Worm (Caenorhabditis elegans) whole organism, L1 larva: Measurements from ENCODE around the gene T28H10.2.

Experiments used
- C04F5.9 ChIP-seq: sonication (generic microtip); optimal IDR thresholded peaks from 2 replicates; lab custom pipeline; 2016; ENCODE audit warnings: missing genetic modification characterization, missing compliant biosample characterization
- C16A3.4 ChIP-seq: fragments of 150-350 bp; optimal IDR thresholded peaks from 2 replicates; lab custom pipeline; 2014; ENCODE audit warnings: missing biosample characterization, missing genetic modification characterization
- F16B12.6 ChIP-seq: fragments of 150-350 bp; optimal IDR thresholded peaks from 2 replicates; lab custom pipeline; 2014; ENCODE audit warnings: missing biosample characterization, missing genetic modification characterization
- Y116A8C.19 ChIP-seq: sonication (generic microtip); optimal IDR thresholded peaks from 2 replicates; lab custom pipeline; 2016; ENCODE audit warnings: missing compliant biosample characterization, missing genetic modification characterization, borderline replicate concordance
- alr-1 ChIP-seq: fragments of 200-800 bp; sonication (Bioruptor generic); optimal IDR thresholded peaks from 2 replicates; lab custom pipeline; 2018; ENCODE audit warnings: borderline replicate concordance, mild to moderate bottlenecking, missing genetic modification characterization, missing compliant biosample characterization
- aly-2 ChIP-seq: fragments of 150-350 bp; optimal IDR thresholded peaks from 2 replicates; lab custom pipeline; 2014; ENCODE audit warnings: missing biosample characterization, missing genetic modification characterization
- blmp-1 ChIP-seq: fragments of 150-350 bp; optimal IDR thresholded peaks from 2 replicates; lab custom pipeline; 2014; ENCODE audit warnings: missing biosample characterization, missing genetic modification characterization
- ceh-8 ChIP-seq: fragments of 200-800 bp; sonication (Bioruptor generic); optimal IDR thresholded peaks from 2 replicates; lab custom pipeline; 2018; ENCODE audit warnings: mild to moderate bottlenecking, missing genetic modification characterization, moderate library complexity, missing compliant biosample characterization
- ceh-82 ChIP-seq, 3 experiments: fragments of 150-350 bp in 1 of 3; sonication (generic microtip) in 2 of 3; optimal IDR thresholded peaks; 2 replicates each; lab custom pipeline; 2014 to 2017; ENCODE audit warnings: missing biosample characterization in 3 of 3, missing genetic modification characterization in 3 of 3
- efl-1 ChIP-seq, 4 experiments: fragments of 150-350 bp; optimal IDR thresholded peaks in 3 of 4; peaks in 1 of 4; 1 replicate in 1 of 4; 2 replicates in 3 of 4; lab custom pipeline; 2014; ENCODE audit warnings: missing biosample characterization in 2 of 4, missing genetic modification characterization in 2 of 4, missing genetic modification reagents in 2 of 4
- efl-3 ChIP-seq: fragments of 200-800 bp; sonication (Bioruptor generic); optimal IDR thresholded peaks from 2 replicates; lab custom pipeline; 2018; ENCODE audit warnings: mild to moderate bottlenecking, missing genetic modification characterization, missing compliant biosample characterization
- egl-27 ChIP-seq, 2 experiments: fragments of 150-350 bp in 1 of 2; sonication (generic microtip); optimal IDR thresholded peaks; 3 replicates each; lab custom pipeline; 2017 to 2018; ENCODE audit warnings: missing biosample characterization in 2 of 2, missing genetic modification characterization in 2 of 2, missing genetic modification reagents in 2 of 2
- ets-5 ChIP-seq: fragments of 200-800 bp; sonication (Bioruptor generic); IDR thresholded peaks from 2 replicates; pipeline ENCODE4 v1.3.6; 2022; ENCODE audit warnings: missing genetic modification characterization, missing compliant biosample characterization
- grh-1 ChIP-seq: fragments of 200-800 bp; sonication (Bioruptor generic); IDR thresholded peaks from 2 replicates; pipeline ENCODE4 v1.3.6; 2022; ENCODE audit warnings: missing genetic modification reagents, missing genetic modification characterization, missing compliant biosample characterization
- hlh-4 ChIP-seq: sonication (generic microtip); optimal IDR thresholded peaks from 2 replicates; lab custom pipeline; 2016; ENCODE audit warnings: mild to moderate bottlenecking, missing genetic modification characterization, missing compliant biosample characterization
- hpl-2 ChIP-seq: fragments of 150-350 bp; optimal IDR thresholded peaks from 2 replicates; lab custom pipeline; 2014; ENCODE audit warnings: missing biosample characterization, missing genetic modification reagents, missing genetic modification characterization
- lin-15B ChIP-seq: fragments of 150-350 bp; sonication (generic microtip); optimal IDR thresholded peaks from 3 replicates; lab custom pipeline; 2014; ENCODE audit warnings: missing biosample characterization, missing genetic modification characterization
- lsy-2 ChIP-seq, 2 experiments: fragments of 150-350 bp; optimal IDR thresholded peaks; 2 replicates each; lab custom pipeline; 2014; ENCODE audit warnings: missing biosample characterization in 2 of 2, missing genetic modification characterization in 2 of 2
- mab-9 ChIP-seq: fragments of 200-800 bp; sonication (Bioruptor generic); IDR thresholded peaks from 2 replicates; pipeline ENCODE4 v1.3.6; 2022; ENCODE audit warnings: missing genetic modification reagents, missing genetic modification characterization, missing compliant biosample characterization
- mdl-1 ChIP-seq, 2 experiments: fragments of 150-350 bp; optimal IDR thresholded peaks; 2 replicates each; lab custom pipeline; 2014 to 2017; ENCODE audit warnings: missing biosample characterization in 2 of 2, missing genetic modification characterization in 2 of 2, inconsistent platforms in 1 of 2
- mef-2 ChIP-seq: fragments of 150-350 bp; optimal IDR thresholded peaks from 2 replicates; lab custom pipeline; 2014; ENCODE audit warnings: missing biosample characterization, missing genetic modification characterization
- mep-1 ChIP-seq: fragments of 150-350 bp; optimal IDR thresholded peaks from 2 replicates; lab custom pipeline; 2014; ENCODE audit warnings: missing biosample characterization, missing genetic modification characterization
- nhr-11 ChIP-seq: fragments of 150-350 bp; optimal IDR thresholded peaks from 2 replicates; lab custom pipeline; 2014; ENCODE audit warnings: missing biosample characterization, missing genetic modification characterization
- nhr-12 ChIP-seq: sonication (generic microtip); optimal IDR thresholded peaks from 2 replicates; lab custom pipeline; 2017; ENCODE audit warnings: missing biosample characterization, missing genetic modification characterization
- nhr-19 ChIP-seq: fragments of 200-800 bp; sonication (Bioruptor generic); conservative IDR thresholded peaks from 2 replicates; pipeline ENCODE4 v1.3.6; 2022; ENCODE audit warnings: missing genetic modification characterization, missing compliant biosample characterization
- nhr-28 ChIP-seq: fragments of 150-350 bp; optimal IDR thresholded peaks from 2 replicates; lab custom pipeline; 2014; ENCODE audit warnings: missing biosample characterization, missing genetic modification characterization
- nhr-47 ChIP-seq: sonication (generic microtip); optimal IDR thresholded peaks from 2 replicates; lab custom pipeline; 2016; ENCODE audit warnings: mild to moderate bottlenecking, missing genetic modification characterization, moderate library complexity, missing compliant biosample characterization
- nhr-71 ChIP-seq: sonication (generic microtip); optimal IDR thresholded peaks from 2 replicates; lab custom pipeline; 2016; ENCODE audit warnings: mild to moderate bottlenecking, missing genetic modification characterization, moderate library complexity, missing compliant biosample characterization
- nhr-77 ChIP-seq: fragments of 150-350 bp; optimal IDR thresholded peaks from 2 replicates; lab custom pipeline; 2014; ENCODE audit warnings: missing biosample characterization, missing genetic modification characterization
- nhr-84 ChIP-seq: sonication (generic microtip); optimal IDR thresholded peaks from 2 replicates; lab custom pipeline; 2017; ENCODE audit warnings: missing biosample characterization, missing genetic modification characterization
- nhr-85 ChIP-seq: sonication (generic microtip); peaks from one replicate; lab custom pipeline; 2016; ENCODE audit warnings: missing genetic modification characterization, inconsistent platforms, missing compliant biosample characterization
- nhr-90 ChIP-seq: sonication (generic microtip); optimal IDR thresholded peaks from 2 replicates; lab custom pipeline; 2016; ENCODE audit warnings: mild to moderate bottlenecking, missing genetic modification characterization, missing compliant biosample characterization; ENCODE audit not compliant: poor library complexity
- pag-3 ChIP-seq: sonication (generic microtip); optimal IDR thresholded peaks from 2 replicates; lab custom pipeline; 2017; ENCODE audit warnings: missing genetic modification characterization, mild to moderate bottlenecking, missing compliant biosample characterization, antibody characterized with exemption, borderline replicate concordance; ENCODE audit not compliant: insufficient read depth
- pax-3 ChIP-seq: fragments of 200-800 bp; sonication (Bioruptor generic); optimal IDR thresholded peaks from 2 replicates; lab custom pipeline; 2018; ENCODE audit warnings: mild to moderate bottlenecking, missing genetic modification characterization, moderate library complexity, missing compliant biosample characterization
- rnt-1 ChIP-seq: sonication (generic microtip); optimal IDR thresholded peaks from 2 replicates; lab custom pipeline; 2016; ENCODE audit warnings: mild to moderate bottlenecking, missing genetic modification characterization, moderate library complexity, missing compliant biosample characterization
- snpc-4 ChIP-seq: fragments of 150-350 bp; optimal IDR thresholded peaks from 2 replicates; lab custom pipeline; 2014; ENCODE audit warnings: missing biosample characterization, missing genetic modification characterization
- sup-37 ChIP-seq: fragments of 200-800 bp; sonication (Bioruptor generic); optimal IDR thresholded peaks from 2 replicates; lab custom pipeline; 2018; ENCODE audit warnings: mild to moderate bottlenecking, missing genetic modification characterization, missing compliant biosample characterization
- swsn-7 ChIP-seq: sonication (generic microtip); optimal IDR thresholded peaks from 2 replicates; lab custom pipeline; 2016; ENCODE audit warnings: missing genetic modification characterization, missing compliant biosample characterization
- tbx-2 ChIP-seq: sonication (generic microtip); optimal IDR thresholded peaks from 2 replicates; lab custom pipeline; 2016; ENCODE audit warnings: missing genetic modification characterization, missing compliant biosample characterization
- tlp-1 ChIP-seq: fragments of 150-350 bp; optimal IDR thresholded peaks from 2 replicates; lab custom pipeline; 2014; ENCODE audit warnings: missing biosample characterization, missing genetic modification characterization
- unc-30 ChIP-seq: sonication (generic microtip); optimal IDR thresholded peaks from 2 replicates; lab custom pipeline; 2017; ENCODE audit warnings: missing biosample characterization, missing genetic modification characterization
- unc-62 ChIP-seq: fragments of 150-350 bp; optimal IDR thresholded peaks from 2 replicates; lab custom pipeline; 2014; ENCODE audit warnings: missing biosample characterization, missing genetic modification reagents, missing genetic modification characterization
- unc-86 ChIP-seq: sonication (generic microtip); optimal IDR thresholded peaks from 2 replicates; lab custom pipeline; 2016; ENCODE audit warnings: missing genetic modification characterization, missing compliant biosample characterization
- unc-98 ChIP-seq: fragments of 200-800 bp; sonication (Bioruptor generic); IDR thresholded peaks from 2 replicates; pipeline ENCODE4 v1.3.6; 2022; ENCODE audit warnings: missing genetic modification characterization, missing compliant biosample characterization
- vab-15 ChIP-seq: sonication (generic microtip); optimal IDR thresholded peaks from 2 replicates; lab custom pipeline; 2017; ENCODE audit warnings: missing genotype, mild to moderate bottlenecking, missing genetic modification characterization, missing compliant biosample characterization
- xbp-1 ChIP-seq: sonication (generic microtip); optimal IDR thresholded peaks from 2 replicates; lab custom pipeline; 2016; ENCODE audit warnings: missing genetic modification characterization, missing compliant biosample characterization
- zag-1 ChIP-seq: fragments of 150-350 bp; optimal IDR thresholded peaks from 2 replicates; lab custom pipeline; 2014; ENCODE audit warnings: missing biosample characterization, missing genetic modification characterization
- ztf-11 ChIP-seq, 2 experiments: sonication (generic microtip); optimal IDR thresholded peaks; 2 replicates each; lab custom pipeline; 2016 to 2017; ENCODE audit warnings: missing genetic modification characterization in 2 of 2, missing biosample characterization in 1 of 2, missing compliant biosample characterization in 1 of 2
- ztf-4 ChIP-seq: fragments of 150-350 bp; optimal IDR thresholded peaks from 2 replicates; lab custom pipeline; 2014; ENCODE audit warnings: missing biosample characterization, missing genetic modification characterization

Gene T28H10.2

ce11 chrV:12560328-12560782 lies 47.6 kb upstream of the T28H10.2 start, which contains the start of gene sel-1 (continued):
- TF ChIP-seq nhr-47 (tag; lab: Kevin White, UChicago) (peak; percentile 2), xbp-1 (tag; lab: Kevin White, UChicago) (peak; percentile 66), efl-3 (GFP tag; lab: Kevin White, UChicago) (no peak), F16B12.6 (tag; lab: Kevin White, UChicago) (peak; percentile 1), aly-2 (tag; lab: Kevin White, UChicago) (no peak), rnt-1 (tag; lab: Kevin White, UChicago) (peak; percentile 14), mab-9 (no peak), ztf-11 (tag; optimal IDR thresholded peaks at IDR 0.05; lab: Kevin White, UChicago) (no peak), nhr-28 (tag; lab: Kevin White, UChicago) (no peak), unc-98 (GFP tag; lab: Robert Waterston, UW) (no peak), tbx-2 (tag; lab: Kevin White, UChicago) (no peak), efl-1 (optimal IDR thresholded peaks at IDR 0.05; lab: Kevin White, UChicago) (peak in 1 of 2 experiments; percentile 41), efl-1 (GFP tag; optimal IDR thresholded peaks at IDR 0.05 in 1 of 2; lab: Kevin White, UChicago) (peak in 1 of 2 experiments; percentile 40), ztf-4 (tag; lab: Kevin White, UChicago) (no peak), nhr-77 (no peak), unc-86 (tag; lab: Kevin White, UChicago) (no peak), ets-5 (GFP tag; lab: Robert Waterston, UW) (no peak), egl-27 (tag; optimal IDR thresholded peaks at IDR 0.05; lab: Kevin White, UChicago) (no peak), lin-15B (no peak), unc-30 (tag; lab: Kevin White, UChicago) (no peak), vab-15 (no peak), hpl-2 (GFP tag; lab: Kevin White, UChicago) (no peak), hlh-4 (no peak), nhr-19 (GFP tag; lab: Robert Waterston, UW) (peak; percentile 22), grh-1 (GFP tag; lab: Robert Waterston, UW) (no peak), C04F5.9 (tag; lab: Kevin White, UChicago) (no peak), tlp-1 (tag; lab: Kevin White, UChicago) (no peak), nhr-12 (no peak), nhr-90 (peak; percentile 29), nhr-84 (tag; lab: Kevin White, UChicago) (no peak), pax-3 (no peak)

- no peak for TF ChIP-seq pag-3 (tag; lab: Kevin White, UChicago)
- TF ChIP-seq tbx-2 (tag; lab: Kevin White, UChicago): peak; percentile 63
- TF ChIP-seq Y116A8C.19 (tag; lab: Kevin White, UChicago): no peak
- no peak for TF ChIP-seq alr-1 (tag; lab: Kevin White, UChicago)
- no peak for TF ChIP-seq ets-5 (GFP tag; lab: Robert Waterston, UW)
- no peak for TF ChIP-seq ceh-8 (GFP tag; lab: Kevin White, UChicago)
- TF ChIP-seq nhr-71 (tag; lab: Kevin White, UChicago): peak; percentile 74
- peak; percentile 43 for TF ChIP-seq nhr-19 (GFP tag; lab: Robert Waterston, UW)
- TF ChIP-seq unc-30 (tag; lab: Kevin White, UChicago): no peak
- TF ChIP-seq F16B12.6 (tag; lab: Kevin White, UChicago): no peak
- no peak for TF ChIP-seq unc-86 (tag; lab: Kevin White, UChicago)
- no peak for TF ChIP-seq nhr-12
- no peak for TF ChIP-seq lin-15B
- TF ChIP-seq unc-62 (GFP tag; lab: Kevin White, UChicago): no peak
- no peak for TF ChIP-seq nhr-11
- peak in 1 of 2 experiments; percentile 23 for TF ChIP-seq mdl-1 (tag; optimal IDR thresholded peaks at IDR 0.05; lab: Kevin White, UChicago)
- TF ChIP-seq nhr-85 (tag; lab: Kevin White, UChicago): peak; percentile 92
- no peak for TF ChIP-seq lsy-2 (tag; optimal IDR thresholded peaks at IDR 0.05; lab: Kevin White, UChicago)
- no peak for TF ChIP-seq zag-1 (tag; lab: Kevin White, UChicago)
- TF ChIP-seq hlh-4: no peak
- TF ChIP-seq ceh-82 (tag; optimal IDR thresholded peaks at IDR 0.05; lab: Kevin White, UChicago): no peak
- TF ChIP-seq aly-2 (tag; lab: Kevin White, UChicago): no peak
- peak; percentile 35 for TF ChIP-seq pax-3
- TF ChIP-seq mef-2 (tag; lab: Kevin White, UChicago): no peak
- no peak for TF ChIP-seq ztf-4 (tag; lab: Kevin White, UChicago)
- no peak for TF ChIP-seq egl-27 (tag; optimal IDR thresholded peaks at IDR 0.05; lab: Kevin White, UChicago)
- TF ChIP-seq C16A3.4 (tag; lab: Kevin White, UChicago): no peak
- peak; percentile 22 for TF ChIP-seq mep-1 (tag; lab: Kevin White, UChicago)
- no peak for TF ChIP-seq swsn-7
- TF ChIP-seq tlp-1 (tag; lab: Kevin White, UChicago): no peak
- TF ChIP-seq mab-9: no peak
- TF ChIP-seq sup-37 (GFP tag; lab: Kevin White, UChicago): no peak
- no peak for TF ChIP-seq snpc-4 (tag; lab: Kevin White, UChicago)
- TF ChIP-seq blmp-1 (tag; lab: Kevin White, UChicago): peak; percentile 87
These were observed 44.2 kb upstream of the T28H10.2 start for ce11 chrV:12556904-12557303.
